Fruit fly (Drosophila melanogaster): ENCODE results near the gene CG8028.

The CG8028 gene

dm6 chrX:19240230-19240839 is 39.8 kb downstream of the CG8028 start:
- TF ChIP-seq Hr83 (GFP tag; optimal IDR thresholded peaks at IDR 0.05; ENCODE audit: poor library complexity, severe bottlenecking) (no peak), Vsx2 (GFP tag; optimal IDR thresholded peaks at IDR 0.05; ENCODE audit: partially characterized antibody) (no peak), Hnf4 (GFP tag; optimal IDR thresholded peaks at IDR 0.05) (no peak), N (GFP tag; optimal IDR thresholded peaks at IDR 0.05) (no peak), Sp1 (GFP tag; optimal IDR thresholded peaks at IDR 0.05) (no peak), Hr78 (GFP tag; optimal IDR thresholded peaks at IDR 0.05) (no peak), Jra (GFP tag; optimal IDR thresholded peaks at IDR 0.05) (no peak), pan (optimal IDR thresholded peaks at IDR 0.05) (no peak), usp (GFP tag; optimal IDR thresholded peaks at IDR 0.05) (no peak), fru (GFP tag; optimal IDR thresholded peaks at IDR 0.05) (no peak), sage (GFP tag; optimal IDR thresholded peaks at IDR 0.05) (no peak), jim (GFP tag; optimal IDR thresholded peaks at IDR 0.05) (no peak), Abd-B (GFP tag; optimal IDR thresholded peaks at IDR 0.05) (no peak), Myc (optimal IDR thresholded peaks at IDR 0.05) (no peak), CG32264 (GFP tag; optimal IDR thresholded peaks at IDR 0.05) (no peak), sv (GFP tag; optimal IDR thresholded peaks at IDR 0.05) (no peak), brk (GFP tag; optimal IDR thresholded peaks at IDR 0.05) (no peak), dmrt93B (GFP tag; optimal IDR thresholded peaks at IDR 0.05) (no peak), CrebA (GFP tag; optimal IDR thresholded peaks at IDR 0.05; ENCODE audit: borderline replicate concordance) (no peak)

DNA sequence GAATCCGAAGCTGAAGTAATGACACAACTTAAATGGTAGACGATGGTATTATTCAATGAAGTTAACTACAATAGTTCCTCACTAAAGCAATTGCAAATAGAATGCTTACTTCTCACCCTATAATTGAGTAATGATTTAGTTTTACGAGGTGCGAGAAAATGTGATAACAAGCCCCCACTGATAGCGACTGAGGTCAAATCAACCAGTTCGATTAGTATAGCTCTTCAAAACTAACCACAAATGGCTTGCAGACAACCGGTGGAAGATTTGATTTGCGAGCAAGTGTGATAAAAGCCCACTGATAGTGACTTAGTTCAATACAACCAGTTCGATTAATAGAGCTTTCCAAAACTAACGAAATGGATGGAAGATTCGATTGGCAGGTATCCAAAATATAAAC is 40.8 kb downstream of the CG8028 start:
- no peak for TF ChIP-seq dmrt93B (GFP tag; optimal IDR thresholded peaks at IDR 0.05)
- TF ChIP-seq pan (optimal IDR thresholded peaks at IDR 0.05), result no peak
- no peak for TF ChIP-seq Abd-B (GFP tag; optimal IDR thresholded peaks at IDR 0.05)
- no peak for TF ChIP-seq CrebA (GFP tag; optimal IDR thresholded peaks at IDR 0.05; ENCODE audit: borderline replicate concordance)
- no peak for TF ChIP-seq ey (GFP tag; optimal IDR thresholded peaks at IDR 0.05)
- TF ChIP-seq sage (GFP tag; optimal IDR thresholded peaks at IDR 0.05), result no peak
- TF ChIP-seq Myc (optimal IDR thresholded peaks at IDR 0.05), result no peak
- no peak for TF ChIP-seq CG32264 (GFP tag; optimal IDR thresholded peaks at IDR 0.05)
- no peak for TF ChIP-seq jim (GFP tag; optimal IDR thresholded peaks at IDR 0.05)
- TF ChIP-seq lola (GFP tag; optimal IDR thresholded peaks at IDR 0.05), result no peak
- TF ChIP-seq Rel (GFP tag; optimal IDR thresholded peaks at IDR 0.05), result no peak
- TF ChIP-seq Rel (tag; optimal IDR thresholded peaks at IDR 0.05), result no peak
- TF ChIP-seq CG9705 (GFP tag; optimal IDR thresholded peaks at IDR 0.05), result no peak
- no peak for TF ChIP-seq Dfd (GFP tag; optimal IDR thresholded peaks at IDR 0.05)
- TF ChIP-seq h (GFP tag; optimal IDR thresholded peaks at IDR 0.05), result no peak
- no peak for TF ChIP-seq Vsx2 (GFP tag; optimal IDR thresholded peaks at IDR 0.05; ENCODE audit: partially characterized antibody)

- no peak for TF ChIP-seq N (GFP tag; optimal IDR thresholded peaks at IDR 0.05)
These were observed 41.5 kb downstream of the CG8028 start for dm6 chrX:19238613-19239012.

DNA sequence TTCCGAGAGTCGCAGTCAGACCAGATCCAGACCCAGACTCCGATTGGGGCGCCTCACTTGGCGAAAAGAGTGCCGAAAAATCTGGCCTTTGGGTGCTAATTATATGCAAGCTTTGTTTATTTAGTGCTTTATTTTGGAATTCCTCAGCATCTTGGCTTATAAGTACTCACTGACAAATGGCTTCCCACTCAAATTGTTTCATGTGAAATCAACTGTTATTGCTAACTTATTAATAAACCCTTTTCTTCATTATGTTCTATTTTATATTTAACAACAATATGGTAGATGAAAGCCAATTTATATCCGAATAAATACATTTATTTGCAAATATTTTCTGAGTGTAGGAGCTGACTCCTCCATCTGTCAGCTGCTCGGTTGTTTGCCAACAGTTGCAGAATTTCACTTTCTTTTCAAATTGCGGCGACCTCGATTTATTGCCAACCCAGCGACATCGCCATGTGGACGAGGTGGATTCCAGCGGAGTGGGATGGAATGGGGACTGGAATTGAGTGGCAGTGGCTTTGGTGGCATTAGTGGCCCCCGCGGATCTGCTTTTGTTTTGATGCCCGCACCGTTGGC is 50.2 kb downstream of the CG8028 start:
- TF ChIP-seq ey (GFP tag; optimal IDR thresholded peaks at IDR 0.05) (peak; percentile 27), psq (GFP tag; optimal IDR thresholded peaks at IDR 0.05) (peak; percentile 25), br (GFP tag; optimal IDR thresholded peaks at IDR 0.05) (peak; percentile 38), Abd-B (GFP tag; optimal IDR thresholded peaks at IDR 0.05) (no peak), OdsH (GFP tag; optimal IDR thresholded peaks at IDR 0.05) (peak; percentile 21), Vsx2 (GFP tag; optimal IDR thresholded peaks at IDR 0.05; ENCODE audit: partially characterized antibody) (peak; percentile 42), fru (GFP tag; optimal IDR thresholded peaks at IDR 0.05) (peak; percentile 66), Myc (optimal IDR thresholded peaks at IDR 0.05) (no peak), HLH106 (tag; optimal IDR thresholded peaks at IDR 0.05) (peak; percentile 61), h (GFP tag; optimal IDR thresholded peaks at IDR 0.05) (peak; percentile 54), dmrt93B (GFP tag; optimal IDR thresholded peaks at IDR 0.05) (peak; percentile 40), foxo (GFP tag; optimal IDR thresholded peaks at IDR 0.05) (peak in 1 of 2 experiments; percentile 55), woc (GFP tag; optimal IDR thresholded peaks at IDR 0.05) (peak; percentile 42), CG9705 (GFP tag; optimal IDR thresholded peaks at IDR 0.05) (no peak), rgr (GFP tag; optimal IDR thresholded peaks at IDR 0.05) (peak; percentile 33)

All from whole organism, wandering third instar larva.